Worm (Caenorhabditis elegans) whole organism, late embryonic: Measurements from ENCODE around the gene T13F2.6.

ENCODE experiments used
- C08G9.2 ChIP-seq: sonication (generic microtip); optimal IDR thresholded peaks from 2 replicates; lab custom pipeline; 2016; ENCODE audit warnings: mild to moderate bottlenecking, missing genetic modification characterization, moderate library complexity, missing compliant biosample characterization
- Y22D7AL.16 ChIP-seq: sonication (generic microtip); optimal IDR thresholded peaks from 2 replicates; lab custom pipeline; 2016; ENCODE audit warnings: missing genetic modification characterization, missing compliant biosample characterization
- ahr-1 ChIP-seq: sonication (generic microtip); optimal IDR thresholded peaks from 2 replicates; lab custom pipeline; 2016; ENCODE audit warnings: missing genetic modification characterization, missing compliant biosample characterization
- ama-1 ChIP-seq: fragments of 150-350 bp; optimal IDR thresholded peaks from 2 replicates; lab custom pipeline; 2014
- ceh-31 ChIP-seq: sonication (generic microtip); optimal IDR thresholded peaks from 2 replicates; lab custom pipeline; 2016; ENCODE audit warnings: missing genetic modification characterization, missing compliant biosample characterization
- ceh-34 ChIP-seq: sonication (generic microtip); optimal IDR thresholded peaks from 2 replicates; lab custom pipeline; 2016; ENCODE audit warnings: mild to moderate bottlenecking, missing genetic modification characterization, missing compliant biosample characterization
- ceh-45 ChIP-seq: fragments of 200-800 bp; sonication (Bioruptor generic); IDR thresholded peaks from 2 replicates; pipeline ENCODE4 v1.3.6; 2022; ENCODE audit warnings: missing genetic modification reagents, missing genetic modification characterization, missing compliant biosample characterization
- elt-2 ChIP-seq: sonication (generic microtip); optimal IDR thresholded peaks from 2 replicates; lab custom pipeline; 2016; ENCODE audit warnings: missing genetic modification reagents, missing genetic modification characterization, missing compliant biosample characterization
- ets-4 ChIP-seq: sonication (generic microtip); optimal IDR thresholded peaks from 2 replicates; lab custom pipeline; 2016; ENCODE audit warnings: missing genetic modification characterization, missing compliant biosample characterization
- fkh-6 ChIP-seq: sonication (generic microtip); optimal IDR thresholded peaks from 2 replicates; lab custom pipeline; 2016; ENCODE audit warnings: missing genetic modification characterization, missing compliant biosample characterization
- hlh-15 ChIP-seq: sonication (generic microtip); optimal IDR thresholded peaks from 2 replicates; lab custom pipeline; 2016; ENCODE audit warnings: missing genetic modification characterization, missing compliant biosample characterization
- hlh-6 ChIP-seq: sonication (generic microtip); optimal IDR thresholded peaks from 2 replicates; lab custom pipeline; 2016; ENCODE audit warnings: missing genotype, missing genetic modification characterization, missing compliant biosample characterization
- hlh-8 ChIP-seq: sonication (generic microtip); optimal IDR thresholded peaks from 2 replicates; lab custom pipeline; 2016; ENCODE audit warnings: missing genotype, missing genetic modification characterization, missing compliant biosample characterization
- lim-6 ChIP-seq: sonication (generic microtip); optimal IDR thresholded peaks from 2 replicates; lab custom pipeline; 2016; ENCODE audit warnings: missing genetic modification characterization, missing compliant biosample characterization
- madf-2 ChIP-seq: sonication (generic microtip); optimal IDR thresholded peaks from 2 replicates; lab custom pipeline; 2017; ENCODE audit warnings: missing genetic modification characterization, missing compliant biosample characterization
- pha-4 ChIP-seq: fragments of 150-350 bp; optimal IDR thresholded peaks from 2 replicates; lab custom pipeline; 2018; ENCODE audit warnings: missing biosample characterization, missing genetic modification reagents, missing genetic modification characterization
- ref-2 ChIP-seq: sonication (generic microtip); optimal IDR thresholded peaks from 2 replicates; lab custom pipeline; 2016; ENCODE audit warnings: missing genetic modification characterization, missing compliant biosample characterization
- rnt-1 ChIP-seq: sonication (generic microtip); optimal IDR thresholded peaks from 2 replicates; lab custom pipeline; 2016; ENCODE audit warnings: missing genetic modification characterization, missing compliant biosample characterization
- sox-4 ChIP-seq: sonication (generic microtip); optimal IDR thresholded peaks from 2 replicates; lab custom pipeline; 2017; ENCODE audit warnings: mild to moderate bottlenecking, missing genetic modification characterization, inconsistent platforms, missing compliant biosample characterization
- tbx-2 ChIP-seq: sonication (generic microtip); optimal IDR thresholded peaks from 2 replicates; lab custom pipeline; 2016; ENCODE audit warnings: missing genetic modification characterization, missing compliant biosample characterization
- ttx-3 ChIP-seq: sonication (generic microtip); optimal IDR thresholded peaks from 2 replicates; lab custom pipeline; 2016; ENCODE audit warnings: missing genetic modification reagents, missing genetic modification characterization, missing compliant biosample characterization
- unc-55 ChIP-seq: sonication (generic microtip); optimal IDR thresholded peaks from 2 replicates; lab custom pipeline; 2017; ENCODE audit warnings: missing biosample characterization, missing genetic modification reagents, missing genetic modification characterization
- ztf-16 ChIP-seq: sonication (generic microtip); optimal IDR thresholded peaks from 2 replicates; lab custom pipeline; 2017; ENCODE audit warnings: missing genetic modification characterization, missing compliant biosample characterization

Gene T13F2.6

ce11 chrIV:9822585-9822984 is 44.5 kb downstream of the T13F2.6 start:
- TF ChIP-seq C08G9.2 (tag; lab: Kevin White, UChicago) = peak; percentile 9
- no peak for TF ChIP-seq hlh-6 (tag; lab: Kevin White, UChicago)

ce11 chrIV:9824480-9824879 is 46.4 kb downstream of the T13F2.6 start, which contains the start of gene catp-6:
Gene catp-6 (minus strand): TSS chrIV:9824580.
- no peak for TF ChIP-seq ceh-34 (tag; lab: Kevin White, UChicago)
- no peak for TF ChIP-seq ets-4 (tag; lab: Kevin White, UChicago)
- TF ChIP-seq ttx-3 (tag; lab: Kevin White, UChicago) = no peak
- TF ChIP-seq rnt-1 (tag; lab: Kevin White, UChicago) = no peak
- no peak for TF ChIP-seq madf-2 (tag; lab: Kevin White, UChicago)
- TF ChIP-seq ceh-45 (GFP tag; lab: Robert Waterston, UW) = no peak
- TF ChIP-seq tbx-2 = no peak
- no peak for TF ChIP-seq Y22D7AL.16 (tag; lab: Kevin White, UChicago)
- TF ChIP-seq lim-6 (tag; lab: Kevin White, UChicago) = no peak
- no peak for TF ChIP-seq ama-1 (lab: Kevin White, UChicago)
- TF ChIP-seq ztf-16 (tag; lab: Kevin White, UChicago) = no peak
- TF ChIP-seq pha-4 (tag; lab: Kevin White, UChicago) = no peak
- no peak for TF ChIP-seq fkh-6
- TF ChIP-seq, all 69 proteins: peak for 0

ce11 chrIV:9825196-9825744 is 47.1 kb downstream of the T13F2.6 start, which contains the start of gene mtr-4:
Gene mtr-4 (plus strand): TSS chrIV:9825694.
- TF ChIP-seq hlh-8 = no peak
- TF ChIP-seq hlh-15 = no peak
- no peak for TF ChIP-seq ceh-31 (tag; lab: Kevin White, UChicago)
- no peak for TF ChIP-seq madf-2 (tag; lab: Kevin White, UChicago)
- no peak for TF ChIP-seq sox-4 (tag; lab: Kevin White, UChicago)
- no peak for TF ChIP-seq ahr-1 (tag; lab: Kevin White, UChicago)
- TF ChIP-seq elt-2 = no peak
- TF ChIP-seq hlh-6 (tag; lab: Kevin White, UChicago) = no peak
- no peak for TF ChIP-seq unc-55 (GFP tag; lab: Kevin White, UChicago)
- TF ChIP-seq ceh-34 (tag; lab: Kevin White, UChicago) = no peak
- no peak for TF ChIP-seq ref-2
- TF ChIP-seq ama-1 (lab: Kevin White, UChicago) = no peak
